Fruit fly (Drosophila melanogaster) whole organism, embryonic: ENCODE measurements around the gene Ugt36F1.

Experiments used
- Adf1 ChIP-seq: fragments of 200-800 bp; sonication (Bioruptor generic); IDR thresholded peaks from 2 replicates; pipeline ENCODE4 v1.3.6; 2022; ENCODE audit warnings: missing biosample characterization, missing genetic modification characterization
- B-H2 ChIP-seq: fragments of 200-800 bp; sonication (Bioruptor generic); optimal IDR thresholded peaks from 2 replicates; lab custom pipeline; 2018; ENCODE audit warnings: missing biosample characterization, mild to moderate bottlenecking, missing genetic modification characterization
- BEAF-32 ChIP-seq: fragments of 200-800 bp; sonication (Bioruptor generic); optimal IDR thresholded peaks from 3 replicates; lab custom pipeline; 2017; ENCODE audit warnings: missing biosample characterization, missing genetic modification characterization, mild to moderate bottlenecking, moderate library complexity, missing genetic modification reagents
- CG10321 ChIP-seq: fragments of 200-800 bp; sonication (Bioruptor generic); IDR thresholded peaks from 2 replicates; pipeline ENCODE4 v1.3.6; 2022; ENCODE audit warnings: missing biosample characterization, missing genetic modification characterization
- CG10654 ChIP-seq: fragments of 200-800 bp; sonication (Bioruptor generic); optimal IDR thresholded peaks from 2 replicates; lab custom pipeline; 2016; ENCODE audit warnings: missing biosample characterization, missing genetic modification characterization
- CG11560 ChIP-seq: fragments of 200-800 bp; sonication (Bioruptor generic); IDR thresholded peaks from 3 replicates; pipeline ENCODE4 v1.3.6; 2022; ENCODE audit warnings: missing biosample characterization, missing genetic modification characterization
- CG12391 ChIP-seq: fragments of 200-800 bp; sonication (Bioruptor generic); optimal IDR thresholded peaks from 3 replicates; lab custom pipeline; 2018; ENCODE audit warnings: missing biosample characterization, mild to moderate bottlenecking, missing genetic modification characterization, moderate library complexity
- CG17802 ChIP-seq: fragments of 200-800 bp; sonication (Bioruptor generic); optimal IDR thresholded peaks from 2 replicates; lab custom pipeline; 2018; ENCODE audit warnings: missing biosample characterization, mild to moderate bottlenecking, missing genetic modification characterization, moderate library complexity
- CG17912 ChIP-seq: fragments of 200-800 bp; sonication (Bioruptor generic); optimal IDR thresholded peaks from 2 replicates; lab custom pipeline; 2018; ENCODE audit warnings: missing biosample characterization, mild to moderate bottlenecking, missing genetic modification characterization
- CG1832 ChIP-seq: fragments of 200-800 bp; sonication (Bioruptor generic); optimal IDR thresholded peaks from 2 replicates; lab custom pipeline; 2017; ENCODE audit warnings: missing biosample characterization, mild to moderate bottlenecking, missing genetic modification characterization, inconsistent platforms
- CG2712 ChIP-seq: fragments of 200-800 bp; optimal IDR thresholded peaks from 3 replicates; lab custom pipeline; 2019; ENCODE audit warnings: missing biosample characterization, mild to moderate bottlenecking, missing genetic modification characterization, moderate library complexity
- CG34376 ChIP-seq: fragments of 200-800 bp; sonication (Bioruptor generic); optimal IDR thresholded peaks from 2 replicates; lab custom pipeline; 2018; ENCODE audit warnings: missing biosample characterization, mild to moderate bottlenecking, missing genetic modification characterization
- CG3838 ChIP-seq: fragments of 200-800 bp; sonication (Bioruptor generic); optimal IDR thresholded peaks from 3 replicates; lab custom pipeline; 2016; ENCODE audit warnings: missing biosample characterization, missing genetic modification characterization
- CG4820 ChIP-seq: fragments of 200-800 bp; sonication (Bioruptor generic); optimal IDR thresholded peaks from 3 replicates; lab custom pipeline; 2016; ENCODE audit warnings: missing biosample characterization, missing genetic modification characterization
- CG6689 ChIP-seq: fragments of 200-800 bp; sonication (Bioruptor generic); IDR thresholded peaks from 2 replicates; pipeline ENCODE4 v1.3.6; 2022; ENCODE audit warnings: missing biosample characterization, missing genetic modification characterization
- CG7372 ChIP-seq: fragments of 200-800 bp; sonication (Bioruptor generic); IDR thresholded peaks from 2 replicates; pipeline ENCODE4 v1.3.6; 2022; ENCODE audit warnings: missing biosample characterization, missing genetic modification characterization
- CG7839 ChIP-seq: fragments of 200-800 bp; sonication (Bioruptor generic); optimal IDR thresholded peaks from 3 replicates; lab custom pipeline; 2018; ENCODE audit warnings: missing biosample characterization, mild to moderate bottlenecking, missing genetic modification characterization, moderate library complexity
- CG7987 ChIP-seq: fragments of 200-800 bp; sonication (Bioruptor generic); optimal IDR thresholded peaks from 2 replicates; lab custom pipeline; 2018; ENCODE audit warnings: missing biosample characterization, mild to moderate bottlenecking, missing genetic modification characterization, moderate library complexity
- Chrac-16 ChIP-seq: fragments of 200-800 bp; sonication (Bioruptor generic); optimal IDR thresholded peaks from 3 replicates; lab custom pipeline; 2016; ENCODE audit warnings: missing biosample characterization, missing genetic modification characterization
- D ChIP-seq, 2 experiments: fragments of 200-800 bp in 1 of 2; fragments of >200 bp in 1 of 2; sonication (Bioruptor generic) in 1 of 2; optimal IDR thresholded peaks; 2 replicates in 1 of 2; 3 replicates in 1 of 2; lab custom pipeline; 2017; ENCODE audit warnings: mild to moderate bottlenecking in 1 of 2, missing biosample characterization in 1 of 2, missing genetic modification characterization in 1 of 2, missing genetic modification reagents in 1 of 2
- Eip74EF ChIP-seq, 2 experiments: fragments of 200-800 bp in 1 of 2; fragments of >200 bp in 1 of 2; sonication (Bioruptor generic) in 1 of 2; optimal IDR thresholded peaks; 2 replicates each; lab custom pipeline; 2017 to 2019; ENCODE audit warnings: missing biosample characterization in 2 of 2, missing genetic modification characterization in 2 of 2, mild to moderate bottlenecking in 1 of 2, moderate library complexity in 1 of 2
- HLHmδ ChIP-seq: fragments of 200-800 bp; sonication (Bioruptor generic); optimal IDR thresholded peaks from 2 replicates; lab custom pipeline; 2018; ENCODE audit warnings: missing biosample characterization, mild to moderate bottlenecking, missing genetic modification characterization, moderate library complexity
- Jarid2 ChIP-seq: fragments of 200-800 bp; sonication (Bioruptor generic); optimal IDR thresholded peaks from 3 replicates; lab custom pipeline; 2017; ENCODE audit warnings: mild to moderate bottlenecking, missing biosample characterization, missing genetic modification reagents, missing genetic modification characterization
- NC2α ChIP-seq: fragments of 200-800 bp; sonication (Bioruptor generic); optimal IDR thresholded peaks from 2 replicates; lab custom pipeline; 2016; ENCODE audit warnings: missing biosample characterization, missing genetic modification characterization
- Oli ChIP-seq: fragments of 200-800 bp; sonication (Bioruptor generic); optimal IDR thresholded peaks from 2 replicates; lab custom pipeline; 2018; ENCODE audit warnings: missing biosample characterization, mild to moderate bottlenecking, missing genetic modification characterization, moderate library complexity
- Pdp1 ChIP-seq, 2 experiments: fragments of 200-800 bp; sonication (Bioruptor generic); optimal IDR thresholded peaks; 3 replicates each; lab custom pipeline; 2016; ENCODE audit warnings: missing biosample characterization in 2 of 2, missing genetic modification characterization in 2 of 2, mild to moderate bottlenecking in 1 of 2, moderate library complexity in 1 of 2
- Usf ChIP-seq: fragments of 200-800 bp; sonication (Bioruptor generic); optimal IDR thresholded peaks from 2 replicates; lab custom pipeline; 2017; ENCODE audit warnings: missing genotype, missing biosample characterization, missing genetic modification characterization
- ac ChIP-seq: fragments of 200-800 bp; sonication (Bioruptor generic); optimal IDR thresholded peaks from 3 replicates; lab custom pipeline; 2017; ENCODE audit warnings: missing biosample characterization, mild to moderate bottlenecking, missing genetic modification characterization
- cg ChIP-seq: fragments of 200-800 bp; sonication (Bioruptor generic); optimal IDR thresholded peaks from 3 replicates; lab custom pipeline; 2019; ENCODE audit warnings: missing biosample characterization, mild to moderate bottlenecking, missing genetic modification characterization, moderate library complexity
- crol ChIP-seq: fragments of 200-800 bp; sonication (Bioruptor generic); IDR thresholded peaks from 2 replicates; pipeline ENCODE4 v1.3.6; 2022; ENCODE audit warnings: missing biosample characterization, missing genetic modification characterization
- da ChIP-seq: fragments of 200-800 bp; sonication (Bioruptor generic); optimal IDR thresholded peaks from 2 replicates; lab custom pipeline; 2016; ENCODE audit warnings: missing biosample characterization, missing genetic modification characterization
- esg ChIP-seq: fragments of 200-800 bp; sonication (Bioruptor generic); conservative IDR thresholded peaks from 2 replicates; pipeline ENCODE4 v1.3.6; 2022; ENCODE audit warnings: missing biosample characterization, missing genetic modification characterization
- fd102C ChIP-seq: fragments of 200-800 bp; sonication (Bioruptor generic); optimal IDR thresholded peaks from 2 replicates; lab custom pipeline; 2018; ENCODE audit warnings: missing biosample characterization, mild to moderate bottlenecking, missing genetic modification characterization, moderate library complexity
- gcm ChIP-seq: fragments of 200-800 bp; sonication (Bioruptor generic); optimal IDR thresholded peaks from 2 replicates; lab custom pipeline; 2019; ENCODE audit warnings: missing biosample characterization, mild to moderate bottlenecking, missing genetic modification characterization, moderate library complexity
- gfzf ChIP-seq: fragments of 200-800 bp; sonication (Bioruptor generic); optimal IDR thresholded peaks from 2 replicates; lab custom pipeline; 2016; ENCODE audit warnings: missing biosample characterization, mild to moderate bottlenecking, missing genetic modification characterization, moderate library complexity
- grn ChIP-seq: fragments of 200-800 bp; sonication (Bioruptor generic); optimal IDR thresholded peaks from 3 replicates; lab custom pipeline; 2017; ENCODE audit warnings: missing biosample characterization, missing genetic modification characterization
- hb ChIP-seq: fragments of 200-800 bp; sonication (Bioruptor generic); IDR thresholded peaks from 3 replicates; pipeline ENCODE4 v1.3.6; 2022; ENCODE audit warnings: missing biosample characterization, missing genetic modification characterization; ENCODE audit not compliant: partially characterized antibody
- jumu ChIP-seq: fragments of 200-800 bp; sonication (Bioruptor generic); optimal IDR thresholded peaks from 3 replicates; lab custom pipeline; 2016; ENCODE audit warnings: missing biosample characterization, missing genetic modification characterization
- lab ChIP-seq: fragments of 200-800 bp; sonication (Bioruptor generic); optimal IDR thresholded peaks from 3 replicates; lab custom pipeline; 2017; ENCODE audit warnings: missing biosample characterization, missing genetic modification characterization, mild to moderate bottlenecking, moderate library complexity, missing genetic modification reagents
- lov ChIP-seq, 2 experiments: fragments of 200-800 bp in 1 of 2; fragments of >200 bp in 1 of 2; sonication (Bioruptor generic) in 1 of 2; IDR thresholded peaks in 1 of 2; optimal IDR thresholded peaks in 1 of 2; 2 replicates in 1 of 2; 3 replicates in 1 of 2; pipeline versions ENCODE4 v1.3.6 to Lab custom; 2017 to 2022; ENCODE audit warnings: missing biosample characterization in 1 of 2, missing genetic modification characterization in 1 of 2
- psq ChIP-seq: fragments of 200-800 bp; sonication (Bioruptor generic); optimal IDR thresholded peaks from 2 replicates; lab custom pipeline; 2017; ENCODE audit warnings: missing biosample characterization, missing genetic modification characterization
- rib ChIP-seq: fragments of 200-800 bp; sonication (Bioruptor generic); IDR thresholded peaks from 2 replicates; pipeline ENCODE4 v1.3.6; 2022; ENCODE audit warnings: missing biosample characterization, missing genetic modification characterization
- sim ChIP-seq: fragments of 200-800 bp; sonication (Bioruptor generic); IDR thresholded peaks from 2 replicates; pipeline ENCODE4 v1.3.6; 2022; ENCODE audit warnings: missing biosample characterization, missing genetic modification characterization
- sisA ChIP-seq: fragments of 200-800 bp; sonication (Bioruptor generic); IDR thresholded peaks from 2 replicates; pipeline ENCODE4 v1.3.6; 2022; ENCODE audit warnings: missing biosample characterization, missing genetic modification characterization
- sr ChIP-seq: fragments of 200-800 bp; sonication (Bioruptor generic); IDR thresholded peaks from 3 replicates; pipeline ENCODE4 v1.3.6; 2022; ENCODE audit warnings: missing biosample characterization, missing genetic modification characterization
- tap ChIP-seq: fragments of 200-800 bp; optimal IDR thresholded peaks from 3 replicates; lab custom pipeline; 2019; ENCODE audit warnings: missing biosample characterization, mild to moderate bottlenecking, missing genetic modification characterization, moderate library complexity
- twi ChIP-seq: fragments of 200-800 bp; optimal IDR thresholded peaks from 2 replicates; lab custom pipeline; 2019; ENCODE audit warnings: missing biosample characterization, mild to moderate bottlenecking, missing genetic modification characterization, moderate library complexity
- vvl ChIP-seq: fragments of 200-800 bp; sonication (Bioruptor generic); IDR thresholded peaks from 2 replicates; pipeline ENCODE4 v1.3.6; 2022; ENCODE audit warnings: missing biosample characterization, missing genetic modification characterization
- zen ChIP-seq: fragments of 200-800 bp; sonication (Bioruptor generic); optimal IDR thresholded peaks from 3 replicates; lab custom pipeline; 2018; ENCODE audit warnings: missing biosample characterization, mild to moderate bottlenecking, missing genetic modification characterization, moderate library complexity

Gene Ugt36F1

dm6 chr2L:18796446-18796845 lies 22.7 kb upstream of the Ugt36F1 start (continued):
- TF ChIP-seq jumu (no peak), fd102C (GFP tag; lab: Kevin White, UChicago) (no peak), CG11560 (tag; lab: Robert Waterston, UW) (no peak), CG1832 (GFP tag; lab: Kevin White, UChicago) (peak; percentile 52), CG4820 (no peak), sisA (GFP tag; lab: Robert Waterston, UW) (no peak), hb (GFP tag; lab: Robert Waterston, UW) (0 out of 3 replicates have a peak, but pooled peaks have one; percentile 19), CG17912 (GFP tag; lab: Kevin White, UChicago) (no peak), esg (GFP tag; lab: Robert Waterston, UW) (no peak), lab (no peak), Chrac-16 (GFP tag; lab: Kevin White, UChicago) (no peak), CG7372 (GFP tag; lab: Robert Waterston, UW) (peak; percentile 92), CG10321 (peak; percentile 92), Pdp1 (GFP tag; optimal IDR thresholded peaks at IDR 0.05; lab: Kevin White, UChicago) (peak in 1 of 2 experiments; percentile 73), CG2712 (tag; lab: Kevin White, UChicago) (no peak), crol (GFP tag; lab: Robert Waterston, UW) (no peak), sr (GFP tag; lab: Robert Waterston, UW) (peak; percentile 30; the same call in 1 of the 3 replicates), Adf1 (GFP tag; lab: Robert Waterston, UW) (peak; percentile 91), CG34376 (no peak), Jarid2 (GFP tag; lab: Kevin White, UChicago) (peak; percentile 32)

- TF ChIP-seq D (optimal IDR thresholded peaks at IDR 0.05; lab: Kevin White, UChicago) (peak; percentile 54), D (GFP tag; optimal IDR thresholded peaks at IDR 0.05; lab: Kevin White, UChicago) (no peak), vvl (no peak), rib (GFP tag; lab: Robert Waterston, UW) (no peak), tap (no peak), da (GFP tag; lab: Kevin White, UChicago) (no peak), zen (tag; lab: Kevin White, UChicago) (peak; percentile 24), lov (optimal IDR thresholded peaks at IDR 0.05; lab: Kevin White, UChicago) (no peak), lov (GFP tag; IDR thresholded peaks at IDR 0.05; lab: Robert Waterston, UW) (0 out of 3 replicates have a peak, but pooled peaks have one; percentile 29), twi (tag; lab: Kevin White, UChicago) (peak; percentile 90), gcm (GFP tag; lab: Kevin White, UChicago) (peak; percentile 15), ac (no peak), B-H2 (no peak), Oli (tag; lab: Kevin White, UChicago) (no peak), psq (GFP tag; lab: Kevin White, UChicago) (no peak), cg (GFP tag; lab: Kevin White, UChicago) (peak; percentile 12), BEAF-32 (GFP tag; lab: Kevin White, UChicago) (peak; percentile 36), CG17802 (tag; lab: Kevin White, UChicago) (peak; percentile 66), CG3838 (GFP tag; lab: Kevin White, UChicago) (no peak)
- TF ChIP-seq, all 482 proteins: peak for 8
Observed at dm6 chr2L:18801704-18802103, 17.4 kb upstream of the Ugt36F1 start.

dm6 chr2L:18805247-18805636 lies 13.9 kb upstream of the Ugt36F1 start, which contains the start of gene CG43814:
Gene CG43814 (minus strand): TSS chr2L:18805347.
- TF ChIP-seq CG12391 (tag; lab: Kevin White, UChicago) (no peak), CG6689 (no peak), HLHmδ (GFP tag; lab: Kevin White, UChicago) (no peak), CG7839 (tag; lab: Kevin White, UChicago) (no peak), Eip74EF (GFP tag; optimal IDR thresholded peaks at IDR 0.05; lab: Kevin White, UChicago) (no peak), NC2α (GFP tag; lab: Kevin White, UChicago) (no peak), gfzf (GFP tag; lab: Kevin White, UChicago) (no peak), grn (GFP tag; lab: Kevin White, UChicago) (no peak), sim (no peak), CG10654 (no peak), CG7987 (no peak), Usf (GFP tag; lab: Kevin White, UChicago) (no peak)
